Worm (Caenorhabditis elegans) whole organism, late embryonic: Measurements from ENCODE around the gene T22G5.1.
A peak's percentile ranks its signal among the peaks of the same experiment; 100 is the strongest.

Experiments used
- C08G9.2 ChIP-seq: sonication (generic microtip); optimal IDR thresholded peaks from 2 replicates; lab custom pipeline; 2016; ENCODE audit warnings: mild to moderate bottlenecking, missing genetic modification characterization, moderate library complexity, missing compliant biosample characterization
- C38D4.7 ChIP-seq: fragments of 200-800 bp; sonication (Bioruptor generic); optimal IDR thresholded peaks from 2 replicates; lab custom pipeline; 2018; ENCODE audit warnings: mild to moderate bottlenecking, missing genetic modification characterization, moderate library complexity, missing compliant biosample characterization
- F13H6.1 ChIP-seq: sonication (generic microtip); optimal IDR thresholded peaks from 2 replicates; lab custom pipeline; 2016; ENCODE audit warnings: missing genetic modification characterization, missing compliant biosample characterization
- K02D7.2 ChIP-seq: sonication (generic microtip); optimal IDR thresholded peaks from 2 replicates; lab custom pipeline; 2017; ENCODE audit warnings: mild to moderate bottlenecking, missing genetic modification characterization, missing compliant biosample characterization
- T23F11.4 ChIP-seq: fragments of 200-800 bp; sonication (Bioruptor generic); optimal IDR thresholded peaks from 2 replicates; lab custom pipeline; 2018; ENCODE audit warnings: mild to moderate bottlenecking, missing genetic modification characterization, missing compliant biosample characterization
- ama-1 ChIP-seq: fragments of 150-350 bp; optimal IDR thresholded peaks from 2 replicates; lab custom pipeline; 2014
- ceh-14 ChIP-seq: sonication (generic microtip); optimal IDR thresholded peaks from 2 replicates; lab custom pipeline; 2016; ENCODE audit warnings: missing genotype, missing genetic modification characterization, missing compliant biosample characterization
- ceh-18 ChIP-seq: sonication (generic microtip); optimal IDR thresholded peaks from 2 replicates; lab custom pipeline; 2016; ENCODE audit warnings: missing genetic modification characterization, missing compliant biosample characterization
- ceh-2 ChIP-seq: sonication (generic microtip); optimal IDR thresholded peaks from 2 replicates; lab custom pipeline; 2016; ENCODE audit warnings: missing genotype, missing genetic modification characterization, missing compliant biosample characterization
- ceh-30 ChIP-seq: fragments of 150-350 bp; optimal IDR thresholded peaks from 2 replicates; lab custom pipeline; 2014; ENCODE audit warnings: missing biosample characterization, missing genetic modification characterization
- ceh-45 ChIP-seq: fragments of 200-800 bp; sonication (Bioruptor generic); IDR thresholded peaks from 2 replicates; pipeline ENCODE4 v1.3.6; 2022; ENCODE audit warnings: missing genetic modification reagents, missing genetic modification characterization, missing compliant biosample characterization
- dve-1 ChIP-seq: sonication (generic microtip); optimal IDR thresholded peaks from 2 replicates; lab custom pipeline; 2017; ENCODE audit warnings: antibody characterized with exemption, mild to moderate bottlenecking, missing genetic modification characterization, missing compliant biosample characterization
- elt-2 ChIP-seq: sonication (generic microtip); optimal IDR thresholded peaks from 2 replicates; lab custom pipeline; 2016; ENCODE audit warnings: missing genetic modification reagents, missing genetic modification characterization, missing compliant biosample characterization
- elt-4 ChIP-seq: sonication (generic microtip); optimal IDR thresholded peaks from 2 replicates; lab custom pipeline; 2016; ENCODE audit warnings: missing genetic modification characterization, missing compliant biosample characterization
- ets-4 ChIP-seq: sonication (generic microtip); optimal IDR thresholded peaks from 2 replicates; lab custom pipeline; 2016; ENCODE audit warnings: missing genetic modification characterization, missing compliant biosample characterization
- eyg-1 ChIP-seq: sonication (generic microtip); optimal IDR thresholded peaks from 2 replicates; lab custom pipeline; 2016; ENCODE audit warnings: missing genotype, missing genetic modification characterization, missing compliant biosample characterization
- fkh-10 ChIP-seq: fragments of 150-350 bp; optimal IDR thresholded peaks from 2 replicates; lab custom pipeline; 2014; ENCODE audit warnings: missing biosample characterization, missing genetic modification reagents, missing genetic modification characterization
- fkh-6 ChIP-seq: sonication (generic microtip); optimal IDR thresholded peaks from 2 replicates; lab custom pipeline; 2016; ENCODE audit warnings: missing genetic modification characterization, missing compliant biosample characterization
- hlh-15 ChIP-seq: sonication (generic microtip); optimal IDR thresholded peaks from 2 replicates; lab custom pipeline; 2016; ENCODE audit warnings: missing genetic modification characterization, missing compliant biosample characterization
- hlh-30 ChIP-seq: sonication (generic microtip); optimal IDR thresholded peaks from 2 replicates; lab custom pipeline; 2017; ENCODE audit warnings: antibody characterized with exemption, missing genetic modification characterization, missing compliant biosample characterization; ENCODE audit not compliant: insufficient read depth
- hlh-8 ChIP-seq: sonication (generic microtip); optimal IDR thresholded peaks from 2 replicates; lab custom pipeline; 2016; ENCODE audit warnings: missing genotype, missing genetic modification characterization, missing compliant biosample characterization
- madf-2 ChIP-seq: sonication (generic microtip); optimal IDR thresholded peaks from 2 replicates; lab custom pipeline; 2017; ENCODE audit warnings: missing genetic modification characterization, missing compliant biosample characterization
- nhr-11 ChIP-seq: fragments of 150-350 bp; optimal IDR thresholded peaks from 2 replicates; lab custom pipeline; 2014; ENCODE audit warnings: missing biosample characterization, missing genetic modification characterization
- npax-4 ChIP-seq: sonication (generic microtip); optimal IDR thresholded peaks from 2 replicates; lab custom pipeline; 2016; ENCODE audit warnings: missing genetic modification characterization, missing compliant biosample characterization
- pag-3 ChIP-seq: sonication (generic microtip); optimal IDR thresholded peaks from 2 replicates; lab custom pipeline; 2016; ENCODE audit warnings: missing compliant biosample characterization, missing genetic modification characterization, borderline replicate concordance
- pat-9 ChIP-seq: fragments of 200-800 bp; sonication (Bioruptor generic); optimal IDR thresholded peaks from 2 replicates; lab custom pipeline; 2018; ENCODE audit warnings: mild to moderate bottlenecking, missing genetic modification characterization, moderate library complexity, missing compliant biosample characterization
- pax-1 ChIP-seq: fragments of 150-350 bp; optimal IDR thresholded peaks from 2 replicates; lab custom pipeline; 2014; ENCODE audit warnings: missing biosample characterization, missing genetic modification characterization
- pha-4 ChIP-seq: fragments of 150-350 bp; optimal IDR thresholded peaks from 2 replicates; lab custom pipeline; 2018; ENCODE audit warnings: missing biosample characterization, missing genetic modification reagents, missing genetic modification characterization
- pqm-1 ChIP-seq: sonication (generic microtip); optimal IDR thresholded peaks from 2 replicates; lab custom pipeline; 2016; ENCODE audit warnings: missing genetic modification characterization, missing compliant biosample characterization
- rnt-1 ChIP-seq: sonication (generic microtip); optimal IDR thresholded peaks from 2 replicates; lab custom pipeline; 2016; ENCODE audit warnings: missing genetic modification characterization, missing compliant biosample characterization
- sox-2 ChIP-seq: fragments of 200-800 bp; sonication (Bioruptor generic); IDR thresholded peaks from 2 replicates; pipeline ENCODE4 v1.3.6; 2022; ENCODE audit warnings: missing genetic modification reagents, missing genetic modification characterization, missing compliant biosample characterization
- sox-4 ChIP-seq: sonication (generic microtip); optimal IDR thresholded peaks from 2 replicates; lab custom pipeline; 2017; ENCODE audit warnings: mild to moderate bottlenecking, missing genetic modification characterization, inconsistent platforms, missing compliant biosample characterization
- tbx-7 ChIP-seq: sonication (generic microtip); optimal IDR thresholded peaks from 2 replicates; lab custom pipeline; 2016; ENCODE audit warnings: missing genotype, missing genetic modification characterization, missing compliant biosample characterization
- unc-3 ChIP-seq, 2 experiments: fragments of 200-800 bp in 1 of 2; sonication (Bioruptor generic) in 1 of 2; sonication (generic microtip) in 1 of 2; conservative IDR thresholded peaks in 1 of 2; optimal IDR thresholded peaks in 1 of 2; 2 replicates each; pipeline versions ENCODE4 v1.3.6 to Lab custom; 2016 to 2022; ENCODE audit warnings: missing compliant biosample characterization in 2 of 2, missing genetic modification characterization in 2 of 2, missing genetic modification reagents in 1 of 2
- zip-5 ChIP-seq: sonication (generic microtip); optimal IDR thresholded peaks from 2 replicates; lab custom pipeline; 2016; ENCODE audit warnings: missing genetic modification characterization, missing compliant biosample characterization
- ztf-16 ChIP-seq: sonication (generic microtip); optimal IDR thresholded peaks from 2 replicates; lab custom pipeline; 2017; ENCODE audit warnings: missing genetic modification characterization, missing compliant biosample characterization

The T22G5.1 gene

ce11 chrV:13908916-13909176 lies 32.2 kb downstream of the T22G5.1 start, which contains the start of gene C06B3.6:
TSS of gene C06B3.6 (minus strand) at chrV:13908967.
- TF ChIP-seq eyg-1 (tag; lab: Kevin White, UChicago) (no peak), F13H6.1 (tag; lab: Kevin White, UChicago) (no peak), ets-4 (no peak), ceh-18 (tag; lab: Kevin White, UChicago) (no peak), hlh-8 (tag; lab: Kevin White, UChicago) (no peak)

ce11 chrV:13909400-13909799 lies 32.8 kb downstream of the T22G5.1 start, which contains the start of gene C06B3.7:
TSS of gene C06B3.7 (plus strand) at chrV:13909686.
- peak; percentile 34 for TF ChIP-seq hlh-30 (tag; lab: Kevin White, UChicago)
- no peak for TF ChIP-seq unc-3 (GFP tag; conservative IDR thresholded peaks at IDR 0.05; lab: Robert Waterston, UW)
- no peak for TF ChIP-seq unc-3 (tag; optimal IDR thresholded peaks at IDR 0.05; lab: Kevin White, UChicago)
- TF ChIP-seq ama-1: no peak
- no peak for TF ChIP-seq ceh-14 (tag; lab: Kevin White, UChicago)
- no peak for TF ChIP-seq sox-4 (tag; lab: Kevin White, UChicago)
- TF ChIP-seq C38D4.7 (GFP tag; lab: Kevin White, UChicago): no peak

DNA sequence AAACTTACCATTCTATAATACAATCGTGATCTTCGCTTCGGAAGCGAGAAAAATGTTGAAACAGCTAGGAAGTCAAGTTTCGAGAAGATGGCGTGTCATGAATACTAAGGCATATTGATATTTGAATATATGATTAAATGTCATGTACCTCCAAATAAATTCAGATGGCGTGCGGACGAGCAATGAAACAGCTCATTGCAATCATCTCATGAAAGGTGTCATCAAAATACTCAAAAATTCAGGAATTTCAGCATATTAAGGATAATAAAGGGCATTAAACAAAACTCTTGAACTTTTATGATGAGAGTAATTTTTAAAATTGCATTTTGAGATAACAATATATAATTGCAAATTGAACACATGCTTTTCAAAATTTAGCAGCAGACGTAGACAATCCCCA lies 38.8 kb downstream of the T22G5.1 start, which contains the start of gene gcy-32:
TSS of gene gcy-32 (minus strand) at position 101 of the 400 bp plus-strand sequence.
- no peak for TF ChIP-seq pha-4 (tag; lab: Kevin White, UChicago)
- no peak for TF ChIP-seq pqm-1 (tag; lab: Kevin White, UChicago)

DNA sequence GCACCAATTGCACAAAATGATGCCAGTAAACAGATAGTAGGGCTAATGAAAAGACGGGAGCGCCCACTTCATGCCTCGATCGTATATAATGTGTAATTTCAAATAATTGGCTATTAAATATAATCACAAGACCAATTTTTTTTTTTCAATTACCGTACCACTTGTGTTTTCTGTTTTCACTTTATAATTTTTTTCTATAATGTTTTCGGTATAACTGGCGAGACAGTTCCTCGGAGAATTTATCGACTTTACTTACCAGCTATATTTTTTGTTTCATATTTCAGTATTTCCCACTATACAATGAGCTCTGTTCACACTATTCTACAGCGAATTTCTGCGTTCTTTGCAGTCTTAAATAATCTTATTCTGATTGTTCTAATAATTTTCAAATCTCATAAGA lies 39.6 kb downstream of the T22G5.1 start, which contains the start of gene str-252:
TSS of gene str-252 (plus strand) at position 301 of the 400 bp plus-strand sequence.
- no peak for TF ChIP-seq F13H6.1 (tag; lab: Kevin White, UChicago)
- no peak for TF ChIP-seq fkh-6 (tag; lab: Kevin White, UChicago)
- no peak for TF ChIP-seq dve-1
- TF ChIP-seq ceh-2 (tag; lab: Kevin White, UChicago): no peak
- no peak for TF ChIP-seq K02D7.2 (tag; lab: Kevin White, UChicago)
- TF ChIP-seq unc-3 (GFP tag; conservative IDR thresholded peaks at IDR 0.05; lab: Robert Waterston, UW): no peak
- TF ChIP-seq unc-3 (tag; optimal IDR thresholded peaks at IDR 0.05; lab: Kevin White, UChicago): no peak
- TF ChIP-seq ztf-16 (tag; lab: Kevin White, UChicago): no peak
- TF ChIP-seq elt-4 (tag; lab: Kevin White, UChicago): no peak
- no peak for TF ChIP-seq rnt-1 (tag; lab: Kevin White, UChicago)
- TF ChIP-seq zip-5 (tag; lab: Kevin White, UChicago): no peak
- TF ChIP-seq C08G9.2 (tag; lab: Kevin White, UChicago): no peak
- no peak for TF ChIP-seq nhr-11 (tag; lab: Kevin White, UChicago)
- TF ChIP-seq tbx-7 (tag; lab: Kevin White, UChicago): no peak
- no peak for TF ChIP-seq pat-9 (tag; lab: Kevin White, UChicago)
- TF ChIP-seq, all 69 proteins: peak for 0

- TF ChIP-seq npax-4 (tag; lab: Kevin White, UChicago) (no peak), C38D4.7 (GFP tag; lab: Kevin White, UChicago) (no peak), F13H6.1 (tag; lab: Kevin White, UChicago) (no peak), pat-9 (tag; lab: Kevin White, UChicago) (no peak), sox-2 (GFP tag; lab: Robert Waterston, UW) (no peak), C08G9.2 (tag; lab: Kevin White, UChicago) (no peak), elt-2 (tag; lab: Kevin White, UChicago) (no peak), pag-3 (tag; lab: Kevin White, UChicago) (no peak), T23F11.4 (GFP tag; lab: Kevin White, UChicago) (no peak), hlh-30 (tag; lab: Kevin White, UChicago) (no peak), ceh-30 (tag; lab: Kevin White, UChicago) (no peak), pax-1 (tag; lab: Kevin White, UChicago) (no peak), fkh-6 (tag; lab: Kevin White, UChicago) (no peak), fkh-10 (GFP tag; lab: Kevin White, UChicago) (no peak), ceh-45 (GFP tag; lab: Robert Waterston, UW) (no peak), madf-2 (tag; lab: Kevin White, UChicago) (no peak), hlh-15 (tag; lab: Kevin White, UChicago) (no peak)
- TF ChIP-seq, all 69 proteins: peak for 0
These were observed 41.7 kb downstream of the T22G5.1 start, which contains the start of gene str-250 for ce11 chrV:13918341-13918740. TSS of gene str-250 (plus strand) at chrV:13918641.
